Worm (Caenorhabditis elegans) whole organism, L4 larva: ENCODE results near the gene F23H11.2.

ENCODE experiments used
- D1046.2 ChIP-seq: fragments of 200-800 bp; sonication (Bioruptor generic); IDR thresholded peaks from 2 replicates; pipeline ENCODE4 v1.3.6; 2022; ENCODE audit warnings: missing genetic modification characterization, missing compliant biosample characterization
- F10B5.3 ChIP-seq: sonication (generic microtip); optimal IDR thresholded peaks from 2 replicates; lab custom pipeline; 2016; ENCODE audit warnings: mild to moderate bottlenecking, missing genetic modification characterization, missing compliant biosample characterization
- F26F4.8 ChIP-seq: fragments of 200-800 bp; sonication (Bioruptor generic); conservative IDR thresholded peaks from 2 replicates; pipeline ENCODE4 v1.3.6; 2022; ENCODE audit warnings: missing genetic modification characterization, missing compliant biosample characterization
- Y105C5A.15 ChIP-seq: fragments of 200-800 bp; sonication (Bioruptor generic); IDR thresholded peaks from 2 replicates; pipeline ENCODE4 v1.3.6; 2022; ENCODE audit warnings: missing genetic modification characterization, missing compliant biosample characterization
- Y5F2A.4 ChIP-seq: fragments of 200-800 bp; sonication (Bioruptor generic); optimal IDR thresholded peaks from 2 replicates; lab custom pipeline; 2018; ENCODE audit warnings: mild to moderate bottlenecking, missing genetic modification characterization, missing compliant biosample characterization
- ZK546.5 ChIP-seq, 2 experiments: sonication (generic microtip); optimal IDR thresholded peaks; 2 replicates each; lab custom pipeline; 2017; ENCODE audit warnings: missing biosample characterization in 2 of 2, missing genetic modification characterization in 2 of 2
- aly-2 ChIP-seq: sonication (generic microtip); optimal IDR thresholded peaks from 2 replicates; lab custom pipeline; 2018; ENCODE audit warnings: missing biosample characterization, missing genetic modification characterization
- arid-1 ChIP-seq: fragments of 200-800 bp; sonication (Bioruptor generic); conservative IDR thresholded peaks from 2 replicates; pipeline ENCODE4 v1.3.6; 2022; ENCODE audit warnings: missing genetic modification reagents, missing genetic modification characterization, missing compliant biosample characterization
- ceh-44 ChIP-seq: fragments of 200-800 bp; sonication (Bioruptor generic); IDR thresholded peaks from 2 replicates; pipeline ENCODE4 v1.3.6; 2022; ENCODE audit warnings: missing genetic modification reagents, missing genetic modification characterization, missing compliant biosample characterization
- cey-2 ChIP-seq: sonication (generic microtip); optimal IDR thresholded peaks from 3 replicates; lab custom pipeline; 2017; ENCODE audit warnings: missing genetic modification characterization, mild to moderate bottlenecking, missing compliant biosample characterization, antibody characterized with exemption, borderline replicate concordance; ENCODE audit not compliant: insufficient read depth
- ctbp-1 ChIP-seq: fragments of 200-800 bp; sonication (Bioruptor generic); IDR thresholded peaks from 2 replicates; pipeline ENCODE4 v1.3.6; 2022; ENCODE audit warnings: missing genetic modification reagents, missing genetic modification characterization, missing compliant biosample characterization
- daf-16 ChIP-seq, 3 experiments: sonication (generic microtip); optimal IDR thresholded peaks; 2 replicates each; lab custom pipeline; 2016 to 2017; ENCODE audit warnings: missing genetic modification characterization in 3 of 3, missing genetic modification reagents in 3 of 3, mild to moderate bottlenecking in 2 of 3, missing compliant biosample characterization in 2 of 3, missing biosample characterization in 1 of 3, moderate library complexity in 1 of 3
- dmd-6 ChIP-seq: fragments of 200-800 bp; sonication (Bioruptor generic); IDR thresholded peaks from 2 replicates; pipeline ENCODE4 v1.3.6; 2022; ENCODE audit warnings: missing genetic modification reagents, missing genetic modification characterization, missing compliant biosample characterization
- dmd-8 ChIP-seq: fragments of 200-800 bp; sonication (Bioruptor generic); IDR thresholded peaks from 2 replicates; pipeline ENCODE4 v1.3.6; 2022; ENCODE audit warnings: missing genetic modification characterization, missing compliant biosample characterization
- dmd-9 ChIP-seq: fragments of 200-800 bp; sonication (Bioruptor generic); IDR thresholded peaks from 2 replicates; pipeline ENCODE4 v1.3.6; 2022; ENCODE audit warnings: missing genetic modification reagents, missing genetic modification characterization, missing compliant biosample characterization
- dve-1 ChIP-seq: sonication (generic microtip); optimal IDR thresholded peaks from 2 replicates; lab custom pipeline; 2017; ENCODE audit warnings: antibody characterized with exemption, mild to moderate bottlenecking, missing genetic modification characterization, missing compliant biosample characterization; ENCODE audit not compliant: insufficient read depth
- fos-1 ChIP-seq: fragments of 150-350 bp; optimal IDR thresholded peaks from 2 replicates; lab custom pipeline; 2014; ENCODE audit warnings: missing biosample characterization, missing genetic modification characterization
- hlh-11 ChIP-seq: fragments of 200-800 bp; sonication (Bioruptor generic); optimal IDR thresholded peaks from 2 replicates; lab custom pipeline; 2018; ENCODE audit warnings: mild to moderate bottlenecking, missing genetic modification characterization, missing compliant biosample characterization
- hmg-1.1 ChIP-seq: fragments of 200-800 bp; sonication (Bioruptor generic); IDR thresholded peaks from 2 replicates; pipeline ENCODE4 v1.3.6; 2022; ENCODE audit warnings: missing genetic modification reagents, missing genetic modification characterization, missing compliant biosample characterization
- lin-1 ChIP-seq: fragments of 200-800 bp; sonication (Bioruptor generic); IDR thresholded peaks from 2 replicates; pipeline ENCODE4 v1.3.6; 2022; ENCODE audit warnings: missing genetic modification reagents, missing genetic modification characterization, missing compliant biosample characterization
- lin-29 ChIP-seq: fragments of 200-800 bp; sonication (Bioruptor generic); IDR thresholded peaks from 2 replicates; pipeline ENCODE4 v1.3.6; 2022; ENCODE audit warnings: missing genetic modification reagents, missing genetic modification characterization, missing compliant biosample characterization
- lin-38 ChIP-seq: fragments of 200-800 bp; sonication (Bioruptor generic); IDR thresholded peaks from 2 replicates; pipeline ENCODE4 v1.3.6; 2022; ENCODE audit warnings: missing genetic modification reagents, missing genetic modification characterization, missing compliant biosample characterization
- madf-5 ChIP-seq, 2 experiments: fragments of 200-800 bp; sonication (Bioruptor generic); IDR thresholded peaks; 2 replicates each; pipeline ENCODE4 v1.3.6; 2022; ENCODE audit warnings: missing compliant biosample characterization in 2 of 2, missing genetic modification characterization in 2 of 2
- mdt-29 ChIP-seq: fragments of 200-800 bp; sonication (Bioruptor generic); IDR thresholded peaks from 2 replicates; pipeline ENCODE4 v1.3.6; 2022; ENCODE audit warnings: missing genetic modification reagents, missing genetic modification characterization, missing compliant biosample characterization
- mxl-3 ChIP-seq: fragments of 200-800 bp; sonication (Bioruptor generic); optimal IDR thresholded peaks from 2 replicates; lab custom pipeline; 2018; ENCODE audit warnings: mild to moderate bottlenecking, missing genetic modification characterization, missing compliant biosample characterization
- nhr-10 ChIP-seq: fragments of 150-350 bp; optimal IDR thresholded peaks from 2 replicates; lab custom pipeline; 2014; ENCODE audit warnings: missing biosample characterization, missing genetic modification characterization
- nhr-111 ChIP-seq: fragments of 200-800 bp; sonication (Bioruptor generic); optimal IDR thresholded peaks from 2 replicates; lab custom pipeline; 2018; ENCODE audit warnings: mild to moderate bottlenecking, missing genetic modification characterization, missing compliant biosample characterization
- nhr-28 ChIP-seq: fragments of 150-350 bp; optimal IDR thresholded peaks from 2 replicates; lab custom pipeline; 2014; ENCODE audit warnings: missing biosample characterization, missing genetic modification characterization
- nhr-77 ChIP-seq: fragments of 150-350 bp; optimal IDR thresholded peaks from 2 replicates; lab custom pipeline; 2014; ENCODE audit warnings: missing biosample characterization, missing genetic modification characterization
- php-3 ChIP-seq: fragments of 200-800 bp; sonication (Bioruptor generic); IDR thresholded peaks from 2 replicates; pipeline ENCODE4 v1.3.6; 2022; ENCODE audit warnings: missing genetic modification reagents, missing genetic modification characterization, missing compliant biosample characterization
- pqm-1 ChIP-seq: sonication (generic microtip); optimal IDR thresholded peaks from 2 replicates; lab custom pipeline; 2017; ENCODE audit warnings: missing biosample characterization, missing genetic modification characterization
- rbr-2 ChIP-seq: sonication (generic microtip); optimal IDR thresholded peaks from 2 replicates; lab custom pipeline; 2016; ENCODE audit warnings: missing genotype, missing genetic modification characterization, missing compliant biosample characterization
- set-16 ChIP-seq: fragments of 200-800 bp; sonication (Bioruptor generic); IDR thresholded peaks from 2 replicates; pipeline ENCODE4 v1.3.6; 2022; ENCODE audit warnings: missing genetic modification reagents, missing genetic modification characterization, missing compliant biosample characterization
- snpc-4 ChIP-seq: fragments of 150-350 bp; optimal IDR thresholded peaks from 2 replicates; lab custom pipeline; 2014; ENCODE audit warnings: missing biosample characterization, missing genetic modification characterization
- spr-1 ChIP-seq: sonication (generic microtip); optimal IDR thresholded peaks from 2 replicates; lab custom pipeline; 2016; ENCODE audit warnings: mild to moderate bottlenecking, missing genetic modification characterization, missing compliant biosample characterization
- unc-130 ChIP-seq: sonication (generic microtip); optimal IDR thresholded peaks from 2 replicates; lab custom pipeline; 2016; ENCODE audit warnings: missing genetic modification reagents, missing genetic modification characterization, missing compliant biosample characterization
- unc-62 ChIP-seq, 3 experiments: fragments of 150-350 bp in 1 of 3; sonication (generic microtip); optimal IDR thresholded peaks in 2 of 3; peaks in 1 of 3; 1 replicate in 1 of 3; 2 replicates in 2 of 3; lab custom pipeline; 2014 to 2017; ENCODE audit warnings: missing biosample characterization in 3 of 3, missing genetic modification characterization in 3 of 3, missing genetic modification reagents in 3 of 3, missing genotype in 1 of 3
- vab-7 ChIP-seq: fragments of 200-800 bp; sonication (Bioruptor generic); IDR thresholded peaks from 2 replicates; pipeline ENCODE4 v1.3.6; 2022; ENCODE audit warnings: missing genetic modification reagents, missing genetic modification characterization, missing compliant biosample characterization
- zip-2 ChIP-seq: fragments of 150-350 bp; optimal IDR thresholded peaks from 2 replicates; lab custom pipeline; 2014; ENCODE audit warnings: missing biosample characterization, missing genetic modification characterization

F23H11.2 gene

DNA sequence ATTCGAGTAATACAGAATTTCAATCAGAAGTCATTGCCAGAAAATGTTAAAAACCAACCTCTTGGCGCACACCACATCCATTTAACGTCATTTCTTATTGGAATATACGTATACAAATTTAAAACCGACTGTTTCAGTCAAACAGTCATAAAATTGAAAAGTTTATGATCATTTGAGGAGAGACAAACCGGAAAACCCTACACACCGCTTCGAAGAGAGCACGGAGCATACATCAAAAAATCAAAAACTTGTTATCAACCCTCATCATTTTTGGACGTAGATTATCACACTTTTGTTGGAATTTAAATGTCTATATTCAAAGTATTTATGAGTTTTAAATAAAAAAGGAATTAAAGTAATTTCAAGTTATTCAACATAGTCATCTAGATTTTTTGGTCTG lies 4.5 kb upstream of the F23H11.2 start, which contains the start of gene T24C4.10:
Gene T24C4.10, minus strand, starts transcription at position 230 of the 400 bp plus-strand sequence.
- TF ChIP-seq spr-1 (tag; lab: Kevin White, UChicago) = no peak
- TF ChIP-seq dmd-6 (GFP tag; lab: Robert Waterston, UW) = peak; percentile 45; the same call in 1 of the 2 replicates
- peak; percentile 45 for TF ChIP-seq nhr-28 (tag; lab: Kevin White, UChicago)
- no peak for TF ChIP-seq daf-16 (GFP tag; optimal IDR thresholded peaks at IDR 0.05; lab: Kevin White, UChicago)
- TF ChIP-seq daf-16 (tag; optimal IDR thresholded peaks at IDR 0.05; lab: Kevin White, UChicago) = peak; percentile 45
- no peak for TF ChIP-seq madf-5 (GFP tag; IDR thresholded peaks at IDR 0.05; lab: Robert Waterston, UW)
- TF ChIP-seq php-3 (GFP tag; lab: Robert Waterston, UW) = peak; percentile 61; the same call in 1 of the 2 replicates
- TF ChIP-seq nhr-77 (tag; lab: Kevin White, UChicago) = peak; percentile 36
- TF ChIP-seq snpc-4 (tag; lab: Kevin White, UChicago) = no peak
- no peak for TF ChIP-seq dmd-9 (GFP tag; lab: Robert Waterston, UW)
- TF ChIP-seq dve-1 = peak; percentile 36
- no peak for TF ChIP-seq zip-2
- no peak for TF ChIP-seq ZK546.5 (tag; optimal IDR thresholded peaks at IDR 0.05; lab: Kevin White, UChicago)
- TF ChIP-seq pqm-1 (tag; lab: Kevin White, UChicago) = peak; percentile 87
- peak; percentile 35 for TF ChIP-seq hlh-11 (tag; lab: Kevin White, UChicago)
- no peak for TF ChIP-seq nhr-111 (GFP tag; lab: Kevin White, UChicago)
- no peak for TF ChIP-seq unc-130
- TF ChIP-seq F10B5.3 = no peak
- TF ChIP-seq arid-1 (GFP tag; lab: Robert Waterston, UW) = no peak
- TF ChIP-seq D1046.2 = no peak

DNA sequence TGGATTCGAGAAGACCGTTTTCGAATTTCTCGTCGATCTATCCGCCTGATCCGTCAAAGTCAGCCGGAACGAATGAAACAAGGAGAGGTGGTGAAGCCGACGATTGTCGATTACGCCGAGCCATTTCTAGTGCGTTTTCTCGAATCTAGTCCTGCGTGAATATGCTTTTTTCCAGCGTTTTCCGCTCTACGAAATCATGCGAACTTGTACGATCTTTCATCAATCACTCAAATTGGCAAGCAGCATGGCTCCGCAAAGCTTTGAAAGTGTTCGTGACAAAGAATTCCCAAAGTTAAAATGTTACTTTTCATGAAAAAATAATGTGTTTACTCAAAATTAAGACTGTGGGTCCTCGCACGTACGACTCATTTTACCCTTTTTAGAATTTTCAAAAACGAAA lies 1.4 kb downstream of the F23H11.2 start:
- no peak for TF ChIP-seq lin-1 (GFP tag; lab: Robert Waterston, UW)
- TF ChIP-seq hmg-1.1 (GFP tag; lab: Robert Waterston, UW) = no peak
- TF ChIP-seq unc-62 (GFP tag; optimal IDR thresholded peaks at IDR 0.05 in 1 of 2; lab: Kevin White, UChicago) = peak in 1 of 2 experiments; percentile 98
- TF ChIP-seq unc-62 (tag; optimal IDR thresholded peaks at IDR 0.05; lab: Kevin White, UChicago) = no peak
- no peak for TF ChIP-seq fos-1 (tag; lab: Kevin White, UChicago)
- TF ChIP-seq ceh-44 = no peak
- TF ChIP-seq nhr-10 (tag; lab: Kevin White, UChicago) = no peak
- no peak for TF ChIP-seq mxl-3 (GFP tag; lab: Kevin White, UChicago)
- no peak for TF ChIP-seq vab-7 (GFP tag; lab: Robert Waterston, UW)

DNA sequence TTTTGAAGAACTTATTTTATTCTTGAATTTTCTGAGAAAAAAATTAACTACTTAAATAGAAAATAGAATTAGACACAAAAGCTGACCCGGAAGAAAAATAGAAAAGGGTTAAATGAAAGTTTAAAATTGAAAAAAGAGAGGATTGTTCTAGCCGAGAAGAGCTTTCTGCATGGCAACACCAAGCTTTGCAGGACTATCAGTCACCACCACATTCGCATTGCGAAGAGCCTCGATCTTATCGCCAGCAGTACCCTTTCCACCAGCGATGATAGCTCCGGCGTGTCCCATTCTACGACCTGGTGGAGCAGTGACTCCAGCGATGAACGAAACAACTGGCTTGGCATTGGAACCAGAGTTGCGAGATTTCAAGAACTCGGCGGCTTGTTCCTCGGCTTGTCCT lies 4.6 kb downstream of the F23H11.2 start:
- TF ChIP-seq lin-38 = peak; percentile 61
- 0 out of 2 replicates have a peak, but pooled peaks have one; percentile 19 for TF ChIP-seq F26F4.8 (GFP tag; lab: Robert Waterston, UW)
- TF ChIP-seq arid-1 (GFP tag; lab: Robert Waterston, UW) = 0 out of 2 replicates have a peak, but pooled peaks have one; percentile 26
- no peak for TF ChIP-seq lin-29 (GFP tag; lab: Robert Waterston, UW)
- TF ChIP-seq Y105C5A.15 (GFP tag; lab: Robert Waterston, UW) = 0 out of 2 replicates have a peak, but pooled peaks have one; percentile 37
- no peak for TF ChIP-seq rbr-2 (tag; lab: Kevin White, UChicago)
- TF ChIP-seq mdt-29 (GFP tag; lab: Robert Waterston, UW) = 0 out of 2 replicates have a peak, but pooled peaks have one; percentile 14
- no peak for TF ChIP-seq ctbp-1
- no peak for TF ChIP-seq vab-7 (GFP tag; lab: Robert Waterston, UW)
- peak; percentile 31; the same call in 1 of the 2 replicates for TF ChIP-seq set-16 (GFP tag; lab: Robert Waterston, UW)

DNA sequence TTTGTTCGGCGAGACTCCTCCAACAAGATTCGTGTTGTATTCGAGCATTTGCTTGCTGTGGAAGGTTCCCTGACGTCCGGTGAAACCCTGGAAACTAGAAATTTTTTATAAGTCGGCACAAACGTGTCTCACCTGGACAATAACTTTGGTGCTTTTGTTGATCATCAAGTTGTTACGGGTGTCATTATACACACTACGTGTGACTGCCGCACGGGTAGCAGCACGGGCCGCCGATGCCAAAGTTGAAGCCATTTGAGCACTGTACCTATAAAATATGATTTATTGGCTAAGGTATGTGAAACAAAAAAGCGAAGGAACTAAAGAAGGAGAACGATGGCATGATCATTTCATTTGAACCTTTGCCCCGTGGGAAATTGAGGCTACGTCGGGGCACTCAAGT lies 5.6 kb downstream of the F23H11.2 start, which contains the start of gene sucl-2:
Gene sucl-2, minus strand, starts transcription at position 265 of the 400 bp plus-strand sequence.
- TF ChIP-seq dmd-8 (GFP tag; lab: Robert Waterston, UW) = 0 out of 2 replicates have a peak, but pooled peaks have one; percentile 51
- no peak for TF ChIP-seq zip-2
- no peak for TF ChIP-seq aly-2 (tag; lab: Kevin White, UChicago)
- TF ChIP-seq fos-1 (tag; lab: Kevin White, UChicago) = no peak
- TF ChIP-seq F10B5.3 = no peak
- no peak for TF ChIP-seq cey-2 (tag; lab: Kevin White, UChicago)
- TF ChIP-seq snpc-4 (tag; lab: Kevin White, UChicago) = no peak
- TF ChIP-seq Y5F2A.4 (GFP tag; lab: Kevin White, UChicago) = no peak
